Fruit fly (Drosophila melanogaster) whole organism, embryonic: ENCODE measurements around the gene CG43925.

ENCODE experiments used
- Atf-2 ChIP-seq: fragments of 200-800 bp; sonication (Bioruptor generic); optimal IDR thresholded peaks from 2 replicates; lab custom pipeline; 2016; ENCODE audit warnings: missing biosample characterization, missing genetic modification characterization
- Atf3 ChIP-seq: fragments of 200-800 bp; sonication (Bioruptor generic); optimal IDR thresholded peaks from 3 replicates; lab custom pipeline; 2016; ENCODE audit warnings: missing biosample characterization, missing genetic modification characterization
- Atf6 ChIP-seq: fragments of 200-800 bp; sonication (Bioruptor generic); IDR thresholded peaks from 2 replicates; pipeline ENCODE4 v1.3.6; 2022; ENCODE audit warnings: missing biosample characterization, missing genetic modification characterization
- Bteb2 ChIP-seq: fragments of 200-800 bp; sonication (Bioruptor generic); optimal IDR thresholded peaks from 2 replicates; lab custom pipeline; 2016; ENCODE audit warnings: missing biosample characterization, missing genetic modification characterization
- CG11560 ChIP-seq: fragments of 200-800 bp; sonication (Bioruptor generic); IDR thresholded peaks from 3 replicates; pipeline ENCODE4 v1.3.6; 2022; ENCODE audit warnings: missing biosample characterization, missing genetic modification characterization
- CG12219 ChIP-seq: fragments of 200-800 bp; sonication (Bioruptor generic); optimal IDR thresholded peaks from 3 replicates; lab custom pipeline; 2018; ENCODE audit warnings: missing biosample characterization, mild to moderate bottlenecking, missing genetic modification characterization
- CG12769 ChIP-seq: fragments of 200-800 bp; sonication (Bioruptor generic); optimal IDR thresholded peaks from 2 replicates; lab custom pipeline; 2019; ENCODE audit warnings: missing biosample characterization, mild to moderate bottlenecking, missing genetic modification characterization, moderate library complexity
- CG1647 ChIP-seq: fragments of 200-800 bp; sonication (Bioruptor generic); optimal IDR thresholded peaks from 3 replicates; lab custom pipeline; 2016; ENCODE audit warnings: missing biosample characterization, missing genetic modification characterization
- CG18619 ChIP-seq: fragments of 200-800 bp; sonication (Bioruptor generic); optimal IDR thresholded peaks from 3 replicates; lab custom pipeline; 2017; ENCODE audit warnings: missing biosample characterization, mild to moderate bottlenecking, missing genetic modification characterization
- CG2129 ChIP-seq: fragments of 200-800 bp; sonication (Bioruptor generic); IDR thresholded peaks from 2 replicates; pipeline ENCODE4 v1.3.6; 2022; ENCODE audit warnings: missing biosample characterization, missing genetic modification characterization; ENCODE audit not compliant: partially characterized antibody
- CG31224 ChIP-seq: fragments of 200-800 bp; sonication (Bioruptor generic); IDR thresholded peaks from 2 replicates; pipeline ENCODE4 v1.3.6; 2022; ENCODE audit warnings: missing biosample characterization, missing genetic modification characterization
- CG3281 ChIP-seq: fragments of 200-800 bp; sonication (Bioruptor generic); optimal IDR thresholded peaks from 3 replicates; lab custom pipeline; 2017; ENCODE audit warnings: missing biosample characterization, mild to moderate bottlenecking, missing genetic modification characterization
- CG33557 ChIP-seq: fragments of 200-800 bp; sonication (Bioruptor generic); optimal IDR thresholded peaks from 2 replicates; lab custom pipeline; 2019; ENCODE audit warnings: missing biosample characterization, mild to moderate bottlenecking, missing genetic modification characterization, moderate library complexity
- CG3995 ChIP-seq: fragments of 200-800 bp; sonication (Bioruptor generic); optimal IDR thresholded peaks from 3 replicates; lab custom pipeline; 2016; ENCODE audit warnings: missing biosample characterization, missing genetic modification characterization
- CG4282 ChIP-seq: fragments of 200-800 bp; sonication (Bioruptor generic); optimal IDR thresholded peaks from 2 replicates; lab custom pipeline; 2016; ENCODE audit warnings: missing biosample characterization, missing genetic modification characterization
- CG4360 ChIP-seq: fragments of 200-800 bp; sonication (Bioruptor generic); IDR thresholded peaks from 2 replicates; pipeline ENCODE4 v1.3.6; 2022; ENCODE audit warnings: missing biosample characterization, missing genetic modification characterization
- CG6654 ChIP-seq: fragments of 200-800 bp; sonication (Bioruptor generic); optimal IDR thresholded peaks from 2 replicates; lab custom pipeline; 2017; ENCODE audit warnings: missing biosample characterization, mild to moderate bottlenecking, missing genetic modification characterization
- CG6854 ChIP-seq: fragments of 200-800 bp; sonication (Bioruptor generic); optimal IDR thresholded peaks from 3 replicates; lab custom pipeline; 2017; ENCODE audit warnings: missing biosample characterization, mild to moderate bottlenecking, missing genetic modification characterization
- CG7963 ChIP-seq: fragments of 200-800 bp; sonication (Bioruptor generic); IDR thresholded peaks from 3 replicates; pipeline ENCODE4 v1.3.6; 2022; ENCODE audit warnings: missing biosample characterization, missing genetic modification characterization; ENCODE audit not compliant: partially characterized antibody
- CG9817 ChIP-seq: fragments of 200-800 bp; sonication (Bioruptor generic); optimal IDR thresholded peaks from 2 replicates; lab custom pipeline; 2018; ENCODE audit warnings: missing biosample characterization, mild to moderate bottlenecking, missing genetic modification characterization, moderate library complexity
- CTCF ChIP-seq: fragments of 200-800 bp; sonication (Bioruptor generic); optimal IDR thresholded peaks from 2 replicates; lab custom pipeline; 2017; ENCODE audit warnings: missing biosample characterization, mild to moderate bottlenecking, missing genetic modification characterization, moderate library complexity
- H2.0 ChIP-seq: fragments of 200-800 bp; sonication (Bioruptor generic); IDR thresholded peaks from 2 replicates; pipeline ENCODE4 v1.3.6; 2022; ENCODE audit warnings: missing biosample characterization, missing genetic modification characterization
- HmgZ ChIP-seq: fragments of 200-800 bp; sonication (Bioruptor generic); optimal IDR thresholded peaks from 2 replicates; lab custom pipeline; 2018; ENCODE audit warnings: missing biosample characterization, mild to moderate bottlenecking, missing genetic modification characterization
- NFAT ChIP-seq: fragments of 200-800 bp; sonication (Bioruptor generic); IDR thresholded peaks from 2 replicates; pipeline ENCODE4 v1.3.6; 2022; ENCODE audit warnings: missing biosample characterization, missing genetic modification characterization
- Nf-YB ChIP-seq: fragments of 200-800 bp; sonication (Bioruptor generic); optimal IDR thresholded peaks from 3 replicates; lab custom pipeline; 2019; ENCODE audit warnings: missing biosample characterization, mild to moderate bottlenecking, missing genetic modification characterization, moderate library complexity
- Rfx ChIP-seq: fragments of 200-800 bp; sonication (Bioruptor generic); IDR thresholded peaks from 2 replicates; pipeline ENCODE4 v1.3.6; 2022; ENCODE audit warnings: missing biosample characterization, missing genetic modification characterization
- Ssrp ChIP-seq: fragments of 200-800 bp; sonication (Bioruptor generic); optimal IDR thresholded peaks from 2 replicates; lab custom pipeline; 2018; ENCODE audit warnings: missing biosample characterization, mild to moderate bottlenecking, missing genetic modification characterization, moderate library complexity
- Stat92E ChIP-seq, 3 experiments: fragments of >200 bp in 2 of 3; fragments of 200-800 bp in 1 of 3; sonication (Bioruptor generic) in 1 of 3; optimal IDR thresholded peaks; 2 replicates each; lab custom pipeline; 2017 to 2019; ENCODE audit warnings: missing biosample characterization in 3 of 3, missing genetic modification characterization in 3 of 3, mild to moderate bottlenecking in 1 of 3, moderate library complexity in 1 of 3
- ara ChIP-seq: fragments of 200-800 bp; sonication (Bioruptor generic); IDR thresholded peaks from 2 replicates; pipeline ENCODE4 v1.3.6; 2022; ENCODE audit warnings: missing biosample characterization, missing genetic modification characterization
- cas ChIP-seq: fragments of 200-800 bp; sonication (Bioruptor generic); IDR thresholded peaks from 2 replicates; pipeline ENCODE4 v1.3.6; 2022; ENCODE audit warnings: missing biosample characterization, missing genetic modification characterization
- dysf ChIP-seq: fragments of 200-800 bp; sonication (Bioruptor generic); IDR thresholded peaks from 3 replicates; pipeline ENCODE4 v1.3.6; 2022; ENCODE audit warnings: missing biosample characterization, missing genetic modification characterization
- ems ChIP-seq: fragments of 200-800 bp; sonication (Bioruptor generic); optimal IDR thresholded peaks from 3 replicates; lab custom pipeline; 2016; ENCODE audit warnings: missing biosample characterization, missing genetic modification characterization
- eve ChIP-seq, 2 experiments: fragments of >200 bp; optimal IDR thresholded peaks; 2 replicates each; lab custom pipeline; 2017; ENCODE audit warnings: missing biosample characterization in 2 of 2, missing genetic modification characterization in 2 of 2
- fd102C ChIP-seq: fragments of 200-800 bp; sonication (Bioruptor generic); optimal IDR thresholded peaks from 2 replicates; lab custom pipeline; 2018; ENCODE audit warnings: missing biosample characterization, mild to moderate bottlenecking, missing genetic modification characterization, moderate library complexity
- gcm2 ChIP-seq: fragments of 200-800 bp; sonication (Bioruptor generic); optimal IDR thresholded peaks from 2 replicates; lab custom pipeline; 2016; ENCODE audit warnings: missing biosample characterization, missing genetic modification characterization
- gem ChIP-seq: fragments of 200-800 bp; sonication (Bioruptor generic); optimal IDR thresholded peaks from 2 replicates; lab custom pipeline; 2019; ENCODE audit warnings: missing biosample characterization, mild to moderate bottlenecking, missing genetic modification characterization, moderate library complexity
- gsb ChIP-seq: fragments of 200-800 bp; sonication (Bioruptor generic); IDR thresholded peaks from 2 replicates; pipeline ENCODE4 v1.3.6; 2022; ENCODE audit warnings: missing biosample characterization, missing genetic modification characterization
- insv ChIP-seq, 2 experiments: fragments of 200-800 bp; sonication (Bioruptor generic); optimal IDR thresholded peaks; 3 replicates each; lab custom pipeline; 2016 to 2018; ENCODE audit warnings: missing biosample characterization in 2 of 2, missing genetic modification characterization in 2 of 2
- luna ChIP-seq: fragments of 200-800 bp; sonication (Bioruptor generic); optimal IDR thresholded peaks from 2 replicates; lab custom pipeline; 2016; ENCODE audit warnings: missing biosample characterization, missing genetic modification characterization
- maf-S ChIP-seq: fragments of 200-800 bp; sonication (Bioruptor generic); optimal IDR thresholded peaks from 2 replicates; lab custom pipeline; 2016; ENCODE audit warnings: missing biosample characterization, missing genetic modification characterization
- pan ChIP-seq, 4 experiments: fragments of >200 bp in 3 of 4; fragments of 200-800 bp in 1 of 4; sonication (Bioruptor generic) in 1 of 4; optimal IDR thresholded peaks in 3 of 4; IDR thresholded peaks in 1 of 4; 2 replicates each; pipeline versions ENCODE4 v1.3.6 to Lab custom; 2017 to 2022; ENCODE audit warnings: missing biosample characterization in 2 of 4, missing genetic modification characterization in 2 of 4, mixed read lengths in 1 of 4
- prd ChIP-seq, 3 experiments: fragments of >200 bp in 2 of 3; fragments of 200-800 bp in 1 of 3; sonication (Bioruptor generic) in 1 of 3; optimal IDR thresholded peaks in 2 of 3; IDR thresholded peaks in 1 of 3; 2 replicates in 2 of 3; 3 replicates in 1 of 3; pipeline versions ENCODE4 v1.3.6 to Lab custom; 2017 to 2022; ENCODE audit warnings: missing biosample characterization in 1 of 3, missing genetic modification characterization in 1 of 3
- ro ChIP-seq: fragments of 200-800 bp; sonication (Bioruptor generic); IDR thresholded peaks from 2 replicates; pipeline ENCODE4 v1.3.6; 2022; ENCODE audit warnings: missing biosample characterization, missing genetic modification characterization
- row ChIP-seq: fragments of 200-800 bp; sonication (Bioruptor generic); IDR thresholded peaks from 3 replicates; pipeline ENCODE4 v1.3.6; 2022; ENCODE audit warnings: missing biosample characterization, missing genetic modification characterization
- salm ChIP-seq: fragments of 200-800 bp; sonication (Bioruptor generic); optimal IDR thresholded peaks from 2 replicates; lab custom pipeline; 2018; ENCODE audit warnings: missing biosample characterization, mild to moderate bottlenecking, missing genetic modification characterization
- sqz ChIP-seq: fragments of 200-800 bp; sonication (Bioruptor generic); optimal IDR thresholded peaks from 3 replicates; lab custom pipeline; 2018; ENCODE audit warnings: missing biosample characterization, mild to moderate bottlenecking, missing genetic modification characterization
- ssp ChIP-seq: fragments of 200-800 bp; sonication (Bioruptor generic); IDR thresholded peaks from 2 replicates; pipeline ENCODE4 v1.3.6; 2022; ENCODE audit warnings: missing biosample characterization, missing genetic modification characterization
- toy ChIP-seq: fragments of 200-800 bp; sonication (Bioruptor generic); IDR thresholded peaks from 2 replicates; pipeline ENCODE4 v1.3.6; 2022; ENCODE audit warnings: missing biosample characterization, missing genetic modification characterization
- twi ChIP-seq: fragments of 200-800 bp; optimal IDR thresholded peaks from 2 replicates; lab custom pipeline; 2019; ENCODE audit warnings: missing biosample characterization, mild to moderate bottlenecking, missing genetic modification characterization, moderate library complexity
- zf30C ChIP-seq: fragments of 200-800 bp; sonication (Bioruptor generic); optimal IDR thresholded peaks from 3 replicates; lab custom pipeline; 2018; ENCODE audit warnings: missing biosample characterization, mild to moderate bottlenecking, missing genetic modification characterization
- zfh1 ChIP-seq: fragments of 200-800 bp; sonication (Bioruptor generic); IDR thresholded peaks from 3 replicates; pipeline ENCODE4 v1.3.6; 2022; ENCODE audit warnings: missing biosample characterization, missing genetic modification characterization

CG43925 gene

dm6 chr2L:13222225-13222648, 46.0 kb downstream of the CG43925 start, which contains the start of the genes Ski6 and CG16812 (continued):
- TF ChIP-seq Bteb2 (GFP tag; lab: Kevin White, UChicago) (peak; percentile 52), CG11560 (tag; lab: Robert Waterston, UW) (no peak), CG3995 (GFP tag; lab: Kevin White, UChicago) (no peak), maf-S (no peak), Atf6 (GFP tag; lab: Robert Waterston, UW) (peak; percentile 66), HmgZ (tag; lab: Kevin White, UChicago) (peak; percentile 75), CG4282 (GFP tag; lab: Kevin White, UChicago) (no peak), twi (tag; lab: Kevin White, UChicago) (peak; percentile 65), Rfx (GFP tag; lab: Robert Waterston, UW) (peak; percentile 73), pan (optimal IDR thresholded peaks at IDR 0.05; lab: Kevin White, UChicago) (no peak), pan (GFP tag; optimal IDR thresholded peaks at IDR 0.05 in 1 of 2, IDR thresholded peaks at IDR 0.05 in 1 of 2) (peak in 1 of 2 experiments; percentile 67), NFAT (GFP tag; lab: Robert Waterston, UW) (peak; percentile 48; the same call in 1 of the 2 replicates), zf30C (GFP tag; lab: Kevin White, UChicago) (no peak), ara (no peak), CTCF (GFP tag; lab: Kevin White, UChicago) (no peak), CG1647 (GFP tag; lab: Kevin White, UChicago) (no peak), sqz (GFP tag; lab: Kevin White, UChicago) (no peak), prd (optimal IDR thresholded peaks at IDR 0.05; lab: Kevin White, UChicago) (no peak), prd (GFP tag; IDR thresholded peaks at IDR 0.05; lab: Robert Waterston, UW) (peak; percentile 76), zfh1 (GFP tag; lab: Robert Waterston, UW) (peak; percentile 71; the same call in 2 of the 3 replicates), CG4360 (GFP tag; lab: Robert Waterston, UW) (no peak), CG31224 (GFP tag; lab: Robert Waterston, UW) (0 out of 2 replicates have a peak, but pooled peaks have one; percentile 10), CG33557 (GFP tag; lab: Kevin White, UChicago) (peak; percentile 41), gem (tag; lab: Kevin White, UChicago) (peak; percentile 89), CG7963 (0 out of 3 replicates have a peak, but pooled peaks have one; percentile 18), toy (GFP tag; lab: Robert Waterston, UW) (no peak), Atf-2 (GFP tag; lab: Kevin White, UChicago) (no peak), gcm2 (GFP tag; lab: Kevin White, UChicago) (no peak), CG6654 (GFP tag; lab: Kevin White, UChicago) (no peak), CG12219 (no peak), gsb (GFP tag; lab: Robert Waterston, UW) (no peak), Ssrp (tag; lab: Kevin White, UChicago) (peak; percentile 56), Nf-YB (GFP tag; lab: Kevin White, UChicago) (peak; percentile 47), H2.0 (GFP tag; lab: Robert Waterston, UW) (peak; percentile 68), luna (GFP tag; lab: Kevin White, UChicago) (no peak), ems (GFP tag; lab: Kevin White, UChicago) (no peak), Atf3 (no peak), fd102C (GFP tag; lab: Kevin White, UChicago) (no peak), Stat92E (GFP tag; optimal IDR thresholded peaks at IDR 0.05; lab: Kevin White, UChicago) (peak in 1 of 3 experiments; percentile 8), salm (peak; percentile 20), insv (GFP tag; optimal IDR thresholded peaks at IDR 0.05; lab: Kevin White, UChicago) (peak in 1 of 2 experiments; percentile 33), CG6854 (GFP tag; lab: Kevin White, UChicago) (no peak), row (GFP tag; lab: Robert Waterston, UW) (peak; percentile 78), CG9817 (tag; lab: Kevin White, UChicago) (peak; percentile 78), ssp (GFP tag; lab: Robert Waterston, UW) (peak; percentile 50; the same call in 1 of the 2 replicates), eve (GFP tag; optimal IDR thresholded peaks at IDR 0.05; lab: Kevin White, UChicago) (no peak), CG3281 (GFP tag; lab: Kevin White, UChicago) (no peak), cas (GFP tag; lab: Robert Waterston, UW) (peak; percentile 73), CG18619 (no peak), CG12769 (tag; lab: Kevin White, UChicago) (no peak), CG2129 (GFP tag; lab: Robert Waterston, UW) (no peak), ro (no peak), dysf (GFP tag; lab: Robert Waterston, UW) (peak; percentile 60; the same call in 2 of the 3 replicates)
